Fruit fly (Drosophila melanogaster) whole organism, embryonic: ENCODE results near the gene mEFG1.

Source experiments
- Awh ChIP-seq: fragments of 200-800 bp; sonication (Bioruptor generic); IDR thresholded peaks from 2 replicates; pipeline ENCODE4, ENCODE4 v1.3.6; 2022; ENCODE audit warnings: missing biosample characterization, missing genetic modification characterization
- BEAF-32 ChIP-seq: fragments of 200-800 bp; sonication (Bioruptor generic); optimal IDR thresholded peaks from 3 replicates; lab custom pipeline; 2017; ENCODE audit warnings: missing biosample characterization, missing genetic modification characterization, mild to moderate bottlenecking, moderate library complexity, missing genetic modification reagents
- Blimp-1 ChIP-seq: fragments of 200-800 bp; sonication (Bioruptor generic); optimal IDR thresholded peaks from 3 replicates; lab custom pipeline; 2018; ENCODE audit warnings: missing biosample characterization, missing genetic modification characterization, mild to moderate bottlenecking, moderate library complexity, missing genetic modification reagents
- CG10267 ChIP-seq: fragments of 200-800 bp; sonication (Bioruptor generic); optimal IDR thresholded peaks from 2 replicates; lab custom pipeline; 2018; ENCODE audit warnings: missing biosample characterization, mild to moderate bottlenecking, missing genetic modification characterization, moderate library complexity
- CG10431 ChIP-seq: fragments of 200-800 bp; sonication (Bioruptor generic); optimal IDR thresholded peaks from 3 replicates; lab custom pipeline; 2018; ENCODE audit warnings: missing biosample characterization, mild to moderate bottlenecking, missing genetic modification characterization
- CG10565 ChIP-seq: fragments of 200-800 bp; sonication (Bioruptor generic); optimal IDR thresholded peaks from 3 replicates; lab custom pipeline; 2016; ENCODE audit warnings: missing biosample characterization, mild to moderate bottlenecking, missing genetic modification characterization
- CG11247 ChIP-seq: fragments of 200-800 bp; sonication (Bioruptor generic); IDR thresholded peaks from 2 replicates; pipeline ENCODE4 v1.3.6; 2022; ENCODE audit warnings: missing biosample characterization, missing genetic modification characterization
- CG11723 ChIP-seq: fragments of 200-800 bp; sonication (Bioruptor generic); optimal IDR thresholded peaks from 2 replicates; lab custom pipeline; 2017; ENCODE audit warnings: missing biosample characterization, mild to moderate bottlenecking, missing genetic modification characterization
- CG12104 ChIP-seq: fragments of 200-800 bp; sonication (Bioruptor generic); optimal IDR thresholded peaks from 3 replicates; lab custom pipeline; 2016; ENCODE audit warnings: missing biosample characterization, missing genetic modification characterization
- CG15514 ChIP-seq: fragments of 200-800 bp; sonication (Bioruptor generic); optimal IDR thresholded peaks from 3 replicates; lab custom pipeline; 2017; ENCODE audit warnings: missing biosample characterization, missing genetic modification characterization, mild to moderate bottlenecking, moderate library complexity, missing genetic modification reagents
- CG1603 ChIP-seq: fragments of 200-800 bp; sonication (Bioruptor generic); optimal IDR thresholded peaks from 2 replicates; lab custom pipeline; 2019; ENCODE audit warnings: missing biosample characterization, mild to moderate bottlenecking, missing genetic modification characterization, moderate library complexity
- CG17802 ChIP-seq: fragments of 200-800 bp; sonication (Bioruptor generic); optimal IDR thresholded peaks from 2 replicates; lab custom pipeline; 2018; ENCODE audit warnings: missing biosample characterization, mild to moderate bottlenecking, missing genetic modification characterization, moderate library complexity
- CG32532 ChIP-seq: fragments of 200-800 bp; sonication (Bioruptor generic); IDR thresholded peaks from 2 replicates; pipeline ENCODE4 v1.3.6; 2022; ENCODE audit warnings: missing biosample characterization, missing genetic modification characterization
- CG6175 ChIP-seq: fragments of 200-800 bp; sonication (Bioruptor generic); IDR thresholded peaks from 3 replicates; pipeline ENCODE4 v1.3.6; 2022; ENCODE audit warnings: missing biosample characterization, missing genetic modification characterization
- CG7271 ChIP-seq: fragments of 200-800 bp; sonication (Bioruptor generic); optimal IDR thresholded peaks from 2 replicates; lab custom pipeline; 2018; ENCODE audit warnings: missing biosample characterization, mild to moderate bottlenecking, missing genetic modification characterization, moderate library complexity
- CG7963 ChIP-seq: fragments of 200-800 bp; sonication (Bioruptor generic); IDR thresholded peaks from 3 replicates; pipeline ENCODE4 v1.3.6; 2022; ENCODE audit warnings: missing biosample characterization, missing genetic modification characterization; ENCODE audit not compliant: partially characterized antibody
- CG9797 ChIP-seq: fragments of 200-800 bp; sonication (Bioruptor generic); optimal IDR thresholded peaks from 3 replicates; lab custom pipeline; 2018; ENCODE audit warnings: missing biosample characterization, mild to moderate bottlenecking, missing genetic modification characterization
- Camta ChIP-seq: fragments of 200-800 bp; sonication (Bioruptor generic); optimal IDR thresholded peaks from 2 replicates; lab custom pipeline; 2016; ENCODE audit warnings: missing biosample characterization, missing genetic modification characterization
- Dfd ChIP-seq, 2 experiments: fragments of >200 bp; optimal IDR thresholded peaks; 2 replicates each; lab custom pipeline; 2017; ENCODE audit warnings: missing biosample characterization in 2 of 2, missing genetic modification characterization in 2 of 2
- Ets65A ChIP-seq: fragments of 200-800 bp; sonication (Bioruptor generic); peaks from one replicate; lab custom pipeline; 2016; ENCODE audit warnings: missing biosample characterization, missing genetic modification characterization
- Hand ChIP-seq: fragments of 200-800 bp; sonication (Bioruptor generic); optimal IDR thresholded peaks from 2 replicates; lab custom pipeline; 2017; ENCODE audit warnings: mild to moderate bottlenecking, missing biosample characterization, missing genetic modification reagents, missing genetic modification characterization
- Hsf ChIP-seq: fragments of 200-800 bp; sonication (Bioruptor generic); optimal IDR thresholded peaks from 3 replicates; lab custom pipeline; 2016; ENCODE audit warnings: missing biosample characterization, missing genetic modification characterization
- MTF-1 ChIP-seq: fragments of 200-800 bp; sonication (Bioruptor generic); optimal IDR thresholded peaks from 2 replicates; lab custom pipeline; 2018; ENCODE audit warnings: missing biosample characterization, mild to moderate bottlenecking, missing genetic modification characterization, borderline replicate concordance
- Rfx ChIP-seq: fragments of 200-800 bp; sonication (Bioruptor generic); IDR thresholded peaks from 2 replicates; pipeline ENCODE4 v1.3.6; 2022; ENCODE audit warnings: missing biosample characterization, missing genetic modification characterization
- TFAM ChIP-seq: fragments of 200-800 bp; sonication (Bioruptor generic); optimal IDR thresholded peaks from 2 replicates; lab custom pipeline; 2017; ENCODE audit warnings: missing biosample characterization, missing genetic modification characterization, inconsistent platforms
- Trl ChIP-seq, 3 experiments: fragments of >200 bp in 2 of 3; fragments of 200-800 bp in 1 of 3; sonication (Bioruptor generic) in 1 of 3; optimal IDR thresholded peaks; 2 replicates in 1 of 3; 3 replicates in 2 of 3; lab custom pipeline; 2016 to 2017; ENCODE audit warnings: missing biosample characterization in 1 of 3, missing genetic modification characterization in 1 of 3
- abd-A ChIP-seq: fragments of 200-800 bp; sonication (Bioruptor generic); optimal IDR thresholded peaks from 3 replicates; lab custom pipeline; 2019; ENCODE audit warnings: missing biosample characterization, mild to moderate bottlenecking, missing genetic modification characterization, moderate library complexity
- aop ChIP-seq: fragments of 200-800 bp; sonication (Bioruptor generic); IDR thresholded peaks from 2 replicates; pipeline ENCODE4 v1.3.6; 2022; ENCODE audit warnings: missing biosample characterization, missing genetic modification characterization
- ato ChIP-seq: fragments of 200-800 bp; sonication (Bioruptor generic); IDR thresholded peaks from 2 replicates; pipeline ENCODE4 v1.3.6; 2022; ENCODE audit warnings: missing biosample characterization, missing genetic modification characterization; ENCODE audit not compliant: partially characterized antibody
- bab2 ChIP-seq: fragments of 200-800 bp; sonication (Bioruptor generic); optimal IDR thresholded peaks from 2 replicates; lab custom pipeline; 2016; ENCODE audit warnings: missing biosample characterization, missing genetic modification characterization
- bbx ChIP-seq: fragments of 200-800 bp; sonication (Bioruptor generic); IDR thresholded peaks from 2 replicates; pipeline ENCODE4 v1.3.6; 2022; ENCODE audit warnings: missing biosample characterization, missing genetic modification characterization; ENCODE audit not compliant: partially characterized antibody
- bsh ChIP-seq, 2 experiments: fragments of 200-800 bp; sonication (Bioruptor generic); optimal IDR thresholded peaks; 2 replicates each; lab custom pipeline; 2017 to 2018; ENCODE audit warnings: mild to moderate bottlenecking in 2 of 2, missing biosample characterization in 2 of 2, missing genetic modification characterization in 2 of 2, moderate library complexity in 1 of 2
- ci ChIP-seq: fragments of 200-800 bp; sonication (Bioruptor generic); IDR thresholded peaks from 3 replicates; pipeline ENCODE4 v1.3.6; 2022; ENCODE audit warnings: missing biosample characterization, missing genetic modification characterization
- crol ChIP-seq: fragments of 200-800 bp; sonication (Bioruptor generic); IDR thresholded peaks from 2 replicates; pipeline ENCODE4 v1.3.6; 2022; ENCODE audit warnings: missing biosample characterization, missing genetic modification characterization
- cwo ChIP-seq: fragments of 200-800 bp; sonication (Bioruptor generic); optimal IDR thresholded peaks from 3 replicates; lab custom pipeline; 2017; ENCODE audit warnings: missing biosample characterization, missing genetic modification characterization, mild to moderate bottlenecking, moderate library complexity, missing genetic modification reagents
- dm ChIP-seq: fragments of 200-800 bp; sonication (Bioruptor generic); optimal IDR thresholded peaks from 3 replicates; lab custom pipeline; 2016; ENCODE audit warnings: missing biosample characterization, missing genetic modification characterization
- her ChIP-seq: fragments of 200-800 bp; sonication (Bioruptor generic); optimal IDR thresholded peaks from 2 replicates; lab custom pipeline; 2016; ENCODE audit warnings: missing biosample characterization, missing genetic modification characterization
- insv ChIP-seq, 2 experiments: fragments of 200-800 bp; sonication (Bioruptor generic); optimal IDR thresholded peaks; 3 replicates each; lab custom pipeline; 2016 to 2018; ENCODE audit warnings: missing biosample characterization in 2 of 2, missing genetic modification characterization in 2 of 2
- kni ChIP-seq: fragments of 200-800 bp; sonication (Bioruptor generic); optimal IDR thresholded peaks from 3 replicates; lab custom pipeline; 2017; ENCODE audit warnings: mild to moderate bottlenecking, missing biosample characterization, missing genetic modification reagents, missing genetic modification characterization
- maf-S ChIP-seq: fragments of 200-800 bp; sonication (Bioruptor generic); optimal IDR thresholded peaks from 2 replicates; lab custom pipeline; 2016; ENCODE audit warnings: missing biosample characterization, missing genetic modification characterization
- prd ChIP-seq, 3 experiments: fragments of >200 bp in 2 of 3; fragments of 200-800 bp in 1 of 3; sonication (Bioruptor generic) in 1 of 3; optimal IDR thresholded peaks in 2 of 3; IDR thresholded peaks in 1 of 3; 2 replicates in 2 of 3; 3 replicates in 1 of 3; pipeline versions ENCODE4 v1.3.6 to Lab custom; 2017 to 2022; ENCODE audit warnings: missing biosample characterization in 1 of 3, missing genetic modification characterization in 1 of 3
- schlank ChIP-seq: fragments of 200-800 bp; sonication (Bioruptor generic); optimal IDR thresholded peaks from 2 replicates; lab custom pipeline; 2018; ENCODE audit warnings: missing biosample characterization, mild to moderate bottlenecking, missing genetic modification characterization
- seq ChIP-seq: fragments of 200-800 bp; sonication (Bioruptor generic); IDR thresholded peaks from 2 replicates; pipeline ENCODE4 v1.3.6; 2022; ENCODE audit warnings: missing biosample characterization, missing genetic modification characterization
- sna ChIP-seq: fragments of 200-800 bp; sonication (Bioruptor generic); IDR thresholded peaks from 2 replicates; pipeline ENCODE4 v1.3.6; 2022; ENCODE audit warnings: missing biosample characterization, missing genetic modification characterization; ENCODE audit not compliant: partially characterized antibody
- so ChIP-seq: fragments of 200-800 bp; sonication (Bioruptor generic); IDR thresholded peaks from 3 replicates; pipeline ENCODE4 v1.3.6; 2022; ENCODE audit warnings: missing biosample characterization, missing genetic modification characterization
- sug ChIP-seq: fragments of 200-800 bp; optimal IDR thresholded peaks from 2 replicates; lab custom pipeline; 2019; ENCODE audit warnings: missing biosample characterization, mild to moderate bottlenecking, missing genetic modification characterization, moderate library complexity
- tap ChIP-seq: fragments of 200-800 bp; optimal IDR thresholded peaks from 3 replicates; lab custom pipeline; 2019; ENCODE audit warnings: missing biosample characterization, mild to moderate bottlenecking, missing genetic modification characterization, moderate library complexity
- unpg ChIP-seq: fragments of 200-800 bp; sonication (Bioruptor generic); optimal IDR thresholded peaks from 3 replicates; lab custom pipeline; 2018; ENCODE audit warnings: missing biosample characterization, mild to moderate bottlenecking, missing genetic modification characterization, moderate library complexity

The mEFG1 gene

DNA sequence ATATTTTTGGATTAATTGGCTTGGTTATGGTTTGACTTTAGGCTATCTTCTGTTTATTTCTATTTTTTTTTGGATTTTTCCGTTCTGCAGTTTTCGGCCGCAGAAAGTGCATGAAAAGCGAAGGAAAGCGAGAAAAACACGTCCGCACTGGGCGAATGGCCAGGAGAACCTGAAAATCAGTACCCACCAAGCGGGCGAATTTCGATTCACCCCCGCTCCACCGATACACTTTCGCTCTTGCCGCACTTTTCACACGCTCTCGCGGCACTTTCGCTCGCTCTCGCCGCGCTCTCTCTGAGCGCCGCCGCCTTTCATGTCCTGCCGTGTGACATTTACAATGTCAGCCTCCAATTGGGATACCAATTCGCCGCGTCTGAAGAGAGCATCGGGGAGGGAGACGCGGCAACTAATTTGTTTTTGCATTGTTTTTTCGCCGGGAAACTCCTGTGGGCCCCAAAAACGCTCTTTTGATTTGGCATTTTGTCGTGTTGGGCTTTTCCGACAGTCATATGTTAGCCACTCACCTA lies 26.5 kb upstream of the mEFG1 start, which contains the start of gene Ndae1 (continued):
- TF ChIP-seq Rfx (GFP tag; lab: Robert Waterston, UW): no peak
- no peak for TF ChIP-seq her (GFP tag; lab: Kevin White, UChicago)
- no peak for TF ChIP-seq Dfd (GFP tag; optimal IDR thresholded peaks at IDR 0.05; lab: Kevin White, UChicago)
- no peak for TF ChIP-seq CG15514 (GFP tag; lab: Kevin White, UChicago)
- no peak for TF ChIP-seq CG6175
- no peak for TF ChIP-seq CG7271 (tag; lab: Kevin White, UChicago)
- TF ChIP-seq CG32532 (GFP tag; lab: Robert Waterston, UW): peak; percentile 24; the same call in 1 of the 2 replicates
- TF ChIP-seq bab2: no peak
- TF ChIP-seq sug (tag; lab: Kevin White, UChicago): no peak
- no peak for TF ChIP-seq maf-S (GFP tag; lab: Kevin White, UChicago)
- TF ChIP-seq so (GFP tag; lab: Robert Waterston, UW): no peak
- 0 out of 3 replicates have a peak, but pooled peaks have one; percentile 13 for TF ChIP-seq ci (GFP tag; lab: Robert Waterston, UW)
- no peak for TF ChIP-seq dm (GFP tag; lab: Kevin White, UChicago)
- TF ChIP-seq insv (GFP tag; optimal IDR thresholded peaks at IDR 0.05; lab: Kevin White, UChicago): peak in 1 of 2 experiments; percentile 75
- TF ChIP-seq seq: 0 out of 2 replicates have a peak, but pooled peaks have one; percentile 40
- no peak for TF ChIP-seq Hand (GFP tag; lab: Kevin White, UChicago)
- no peak for TF ChIP-seq unpg (GFP tag; lab: Kevin White, UChicago)
- TF ChIP-seq TFAM (GFP tag; lab: Kevin White, UChicago): no peak
- TF ChIP-seq Camta (GFP tag; lab: Kevin White, UChicago): no peak
- TF ChIP-seq bbx: 0 out of 2 replicates have a peak, but pooled peaks have one; percentile 19
- TF ChIP-seq CG1603: no peak
- no peak for TF ChIP-seq aop (GFP tag; lab: Robert Waterston, UW)
- no peak for TF ChIP-seq BEAF-32 (GFP tag; lab: Kevin White, UChicago)
- no peak for TF ChIP-seq CG10431 (GFP tag; lab: Kevin White, UChicago)
- no peak for TF ChIP-seq Hsf (GFP tag; lab: Kevin White, UChicago)
- TF ChIP-seq cwo (GFP tag; lab: Kevin White, UChicago): no peak
- peak; percentile 75 for TF ChIP-seq abd-A (tag; lab: Kevin White, UChicago)
- TF ChIP-seq CG11247 (GFP tag; lab: Robert Waterston, UW): no peak
- TF ChIP-seq sna (GFP tag; lab: Robert Waterston, UW): 0 out of 2 replicates have a peak, but pooled peaks have one; percentile 25
- no peak for TF ChIP-seq CG10267 (tag; lab: Kevin White, UChicago)
- TF ChIP-seq Awh (GFP tag; lab: Robert Waterston, UW): no peak
- no peak for TF ChIP-seq CG9797 (GFP tag; lab: Kevin White, UChicago)
- no peak for TF ChIP-seq MTF-1 (GFP tag; lab: Kevin White, UChicago)
- TF ChIP-seq prd (optimal IDR thresholded peaks at IDR 0.05; lab: Kevin White, UChicago): no peak
- no peak for TF ChIP-seq prd (GFP tag; IDR thresholded peaks at IDR 0.05; lab: Robert Waterston, UW)
- TF ChIP-seq Ets65A (GFP tag; lab: Kevin White, UChicago): peak; percentile 20
- no peak for TF ChIP-seq CG10565 (GFP tag; lab: Kevin White, UChicago)
- TF ChIP-seq CG12104: no peak
- TF ChIP-seq kni (GFP tag; lab: Kevin White, UChicago): no peak
- TF ChIP-seq schlank (tag; lab: Kevin White, UChicago): no peak
- peak; percentile 4 for TF ChIP-seq Blimp-1 (GFP tag; lab: Kevin White, UChicago)
- TF ChIP-seq CG11723 (GFP tag; lab: Kevin White, UChicago): no peak
- TF ChIP-seq bsh (GFP tag; optimal IDR thresholded peaks at IDR 0.05; lab: Kevin White, UChicago): no peak
- no peak for TF ChIP-seq CG7963 (GFP tag; lab: Robert Waterston, UW)
- peak; percentile 58; the same call in 1 of the 2 replicates for TF ChIP-seq crol (GFP tag; lab: Robert Waterston, UW)
- no peak for TF ChIP-seq tap (tag; lab: Kevin White, UChicago)
- peak; percentile 74 to 81 for TF ChIP-seq Trl (optimal IDR thresholded peaks at IDR 0.05; lab: Kevin White, UChicago)
- TF ChIP-seq Trl (GFP tag; optimal IDR thresholded peaks at IDR 0.05; lab: Kevin White, UChicago): no peak
- TF ChIP-seq ato (GFP tag; lab: Robert Waterston, UW): no peak
- no peak for TF ChIP-seq CG17802 (tag; lab: Kevin White, UChicago)
